Worm (Caenorhabditis elegans) whole organism, L4 larva: ENCODE measurements around the gene F18E9.7.

Experiments used
- lin-15B ChIP-seq: fragments of 150-350 bp; sonication (generic microtip); optimal IDR thresholded peaks from 3 replicates; lab custom pipeline; 2014; ENCODE audit warnings: missing biosample characterization, missing genetic modification characterization
- lin-38 ChIP-seq: fragments of 200-800 bp; sonication (Bioruptor generic); IDR thresholded peaks from 2 replicates; pipeline ENCODE4 v1.3.6; 2022; ENCODE audit warnings: missing genetic modification reagents, missing genetic modification characterization, missing compliant biosample characterization

ce11 chrX:8569159-8569558 lies 28.4 kb downstream of the F18E9.7 start:
- TF ChIP-seq lin-38 (GFP tag; lab: Robert Waterston, UW) (no peak), lin-15B (tag; lab: Kevin White, UChicago) (no peak)
